Worm (Caenorhabditis elegans) whole organism, young adult: ENCODE results near the gene C45G9.14.

Source experiments
- F33H1.4 ChIP-seq: fragments of 200-800 bp; sonication (Bioruptor generic); IDR thresholded peaks from 2 replicates; pipeline ENCODE4 v1.3.6; 2022; ENCODE audit warnings: missing genetic modification reagents, missing genetic modification characterization, missing compliant biosample characterization
- F52B5.7 ChIP-seq: sonication (generic microtip); optimal IDR thresholded peaks from 2 replicates; lab custom pipeline; 2016; ENCODE audit warnings: mild to moderate bottlenecking, missing genetic modification characterization, missing compliant biosample characterization
- athp-1 ChIP-seq: sonication (generic microtip); optimal IDR thresholded peaks from 2 replicates; lab custom pipeline; 2017; ENCODE audit warnings: mild to moderate bottlenecking, missing genetic modification characterization, missing compliant biosample characterization
- ceh-40 ChIP-seq: fragments of 200-800 bp; sonication (Bioruptor generic); IDR thresholded peaks from 2 replicates; pipeline ENCODE4 v1.3.6; 2022; ENCODE audit warnings: missing genetic modification characterization, missing compliant biosample characterization
- efl-1 ChIP-seq: fragments of 150-350 bp; optimal IDR thresholded peaks from 2 replicates; lab custom pipeline; 2014; ENCODE audit warnings: missing biosample characterization, missing genetic modification reagents, missing genetic modification characterization
- egl-44 ChIP-seq: fragments of 200-800 bp; sonication (Bioruptor generic); IDR thresholded peaks from 2 replicates; pipeline ENCODE4 v1.3.6; 2022; ENCODE audit warnings: missing genetic modification reagents, missing genetic modification characterization, missing compliant biosample characterization
- lsl-1 ChIP-seq: fragments of 200-800 bp; sonication (Bioruptor generic); optimal IDR thresholded peaks from 2 replicates; lab custom pipeline; 2018; ENCODE audit warnings: mild to moderate bottlenecking, missing genetic modification characterization, moderate library complexity, missing compliant biosample characterization
- mel-28 ChIP-seq: sonication (generic microtip); optimal IDR thresholded peaks from 2 replicates; lab custom pipeline; 2016; ENCODE audit warnings: borderline replicate concordance, mild to moderate bottlenecking, missing genetic modification characterization, missing compliant biosample characterization
- nhr-179 ChIP-seq: sonication (generic microtip); optimal IDR thresholded peaks from 2 replicates; lab custom pipeline; 2016; ENCODE audit warnings: mild to moderate bottlenecking, missing genetic modification characterization, missing compliant biosample characterization
- rec-8 ChIP-seq, 2 experiments: sonication (generic microtip); optimal IDR thresholded peaks; 2 replicates each; lab custom pipeline; 2016; ENCODE audit warnings: mild to moderate bottlenecking in 2 of 2, missing genetic modification characterization in 2 of 2, missing genetic modification reagents in 2 of 2, missing genotype in 2 of 2, missing biosample characterization in 1 of 2, missing compliant biosample characterization in 1 of 2, moderate library complexity in 1 of 2
- snpc-1.3 ChIP-seq: sonication (generic microtip); optimal IDR thresholded peaks from 2 replicates; lab custom pipeline; 2017; ENCODE audit warnings: missing genetic modification characterization, mild to moderate bottlenecking, missing compliant biosample characterization, antibody characterized with exemption, moderate library complexity, missing genotype, missing genetic modification reagents; ENCODE audit not compliant: insufficient read depth

Gene C45G9.14

DNA sequence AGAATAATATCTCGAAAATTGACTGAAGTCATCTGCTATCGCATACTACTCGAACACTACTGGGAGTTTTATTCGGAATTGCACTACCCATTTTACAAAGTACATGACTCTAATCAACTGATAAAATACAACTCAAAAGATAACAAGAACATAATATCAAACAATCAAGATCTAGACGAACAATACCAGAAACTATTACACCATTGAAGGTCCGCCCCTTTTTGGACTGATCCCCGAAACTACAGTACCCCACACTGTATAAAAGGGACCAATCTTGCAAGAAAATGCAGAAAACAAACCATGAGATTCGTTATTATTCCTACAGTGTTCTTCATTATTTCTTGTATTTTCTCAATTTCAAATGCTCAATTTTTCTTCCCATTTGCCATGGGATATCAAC lies 49.7 kb downstream of the C45G9.14 start, which contains the start of gene F54D8.10:
F54D8.10 (plus strand) TSS at position 301 of the 400 bp plus-strand sequence.
- TF ChIP-seq efl-1 (GFP tag; lab: Kevin White, UChicago) = no peak
- TF ChIP-seq lsl-1 (GFP tag; lab: Kevin White, UChicago) = no peak
- no peak for TF ChIP-seq mel-28 (tag; lab: Kevin White, UChicago)
- TF ChIP-seq nhr-179 (tag; lab: Kevin White, UChicago) = no peak
- no peak for TF ChIP-seq ceh-40 (GFP tag; lab: Robert Waterston, UW)
- no peak for TF ChIP-seq F52B5.7 (tag; lab: Kevin White, UChicago)
- no peak for TF ChIP-seq F33H1.4
- no peak for TF ChIP-seq athp-1
- no peak for TF ChIP-seq egl-44
- TF ChIP-seq snpc-1.3 (tag; lab: Kevin White, UChicago) = no peak
- TF ChIP-seq rec-8 (tag; optimal IDR thresholded peaks at IDR 0.05; lab: Kevin White, UChicago) = no peak
